Worm (Caenorhabditis elegans): Measurements from ENCODE around the gene ceh-24.

The ceh-24 gene

DNA sequence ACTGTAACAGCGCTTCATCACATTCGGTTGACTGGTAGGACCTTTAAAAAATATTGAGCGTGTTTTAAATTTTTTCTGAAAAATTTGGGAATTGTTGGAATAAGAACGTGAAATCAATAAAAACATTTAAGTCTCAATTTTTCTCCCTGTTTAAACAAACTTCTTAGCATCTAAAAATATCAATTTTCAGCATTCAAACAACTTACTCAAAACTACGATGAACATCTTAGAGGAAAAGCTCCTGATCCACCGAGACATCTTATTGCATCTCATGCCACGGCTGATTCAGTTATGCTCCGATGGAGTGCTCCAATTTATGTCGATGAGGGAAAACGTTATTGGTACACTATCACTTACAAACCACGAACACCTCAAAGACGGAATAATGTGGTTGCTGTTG lies 13.8 kb upstream of the ceh-24 start:
- TF ChIP-seq nhr-11 (tag; optimal IDR thresholded peaks at IDR 0.05) (no peak), nhr-237 (tag; optimal IDR thresholded peaks at IDR 0.05) (no peak), elt-2 (tag; optimal IDR thresholded peaks at IDR 0.05) (no peak), aly-2 (tag; optimal IDR thresholded peaks at IDR 0.05) (no peak), nhr-90 (tag; optimal IDR thresholded peaks at IDR 0.05; ENCODE audit: poor library complexity) (no peak)

DNA sequence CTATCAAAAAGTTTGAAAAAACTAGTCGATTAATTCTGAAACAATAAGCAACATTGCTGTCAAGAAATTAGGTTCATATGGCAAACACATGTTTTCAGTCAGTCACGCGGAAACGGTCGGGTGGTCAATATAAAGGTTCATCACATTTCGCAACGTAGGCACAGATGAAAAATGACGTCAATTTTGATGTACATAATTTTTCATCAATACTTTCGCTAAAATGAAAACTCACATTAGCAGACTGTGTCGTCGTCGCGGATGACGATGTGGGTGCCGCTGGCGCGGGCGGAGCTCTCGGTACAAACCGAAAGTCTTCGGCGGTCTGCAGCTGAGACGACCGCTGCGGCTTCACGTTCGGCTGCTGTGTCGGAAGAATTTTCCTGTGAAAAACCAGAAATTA lies 9.1 kb upstream of the ceh-24 start, which contains the start of gene swan-2:
swan-2 (minus strand) TSS at position 380 of the 400 bp plus-strand sequence.
- peak; percentile 60 for TF ChIP-seq dsc-1 (tag; optimal IDR thresholded peaks at IDR 0.05)
- TF ChIP-seq nhr-71 (tag; optimal IDR thresholded peaks at IDR 0.05), result peak; percentile 10
- no peak for TF ChIP-seq nhr-19 (GFP tag; conservative IDR thresholded peaks at IDR 0.05)
- TF ChIP-seq nhr-85 (tag), result peak; percentile 65
- TF ChIP-seq fkh-4 (tag; optimal IDR thresholded peaks at IDR 0.05; ENCODE audit: borderline replicate concordance), result peak; percentile 5
- TF ChIP-seq snu-23 (GFP tag; optimal IDR thresholded peaks at IDR 0.05), result peak; percentile 3
- peak in 1 of 2 experiments; percentile 70 for TF ChIP-seq lin-35 (GFP tag; optimal IDR thresholded peaks at IDR 0.05)
- no peak for TF ChIP-seq tbx-2 (tag; optimal IDR thresholded peaks at IDR 0.05)
- TF ChIP-seq efl-1 (optimal IDR thresholded peaks at IDR 0.05), result no peak
- TF ChIP-seq efl-1 (GFP tag; optimal IDR thresholded peaks at IDR 0.05 in 1 of 2), result peak in 1 of 2 experiments; percentile 88

ce11 chrV:13807232-13807631 lies 5.8 kb upstream of the ceh-24 start, which contains the start of gene swan-1:
swan-1 (minus strand) TSS chrV:13807237.
- peak; percentile 13 for TF ChIP-seq dsc-1 (tag; optimal IDR thresholded peaks at IDR 0.05)
- TF ChIP-seq rnt-1 (tag; optimal IDR thresholded peaks at IDR 0.05), result peak; percentile 26
- no peak for TF ChIP-seq C34B4.2 (tag; optimal IDR thresholded peaks at IDR 0.05)
- no peak for TF ChIP-seq lin-35 (GFP tag; optimal IDR thresholded peaks at IDR 0.05)
- TF ChIP-seq nhr-85 (tag), result peak; percentile 55
- TF ChIP-seq efl-1 (optimal IDR thresholded peaks at IDR 0.05), result peak in 1 of 2 experiments; percentile 18
- TF ChIP-seq efl-1 (GFP tag; optimal IDR thresholded peaks at IDR 0.05 in 1 of 2), result peak in 1 of 2 experiments; percentile 86
- no peak for TF ChIP-seq skn-1 (tag; optimal IDR thresholded peaks at IDR 0.05)
- peak; percentile 14; the same call in 1 of the 2 replicates for TF ChIP-seq nhr-19 (GFP tag; conservative IDR thresholded peaks at IDR 0.05)
- peak; percentile 69 for TF ChIP-seq blmp-1 (tag; optimal IDR thresholded peaks at IDR 0.05)
- no peak for TF ChIP-seq lin-13 (GFP tag; optimal IDR thresholded peaks at IDR 0.05)
- peak in 1 of 2 experiments; percentile 14 for TF ChIP-seq lsy-2 (tag; optimal IDR thresholded peaks at IDR 0.05)
- peak; percentile 10 for TF ChIP-seq nhr-71 (tag; optimal IDR thresholded peaks at IDR 0.05)
- TF ChIP-seq F16B12.6 (tag; optimal IDR thresholded peaks at IDR 0.05), result no peak
- TF ChIP-seq ceh-8 (GFP tag; optimal IDR thresholded peaks at IDR 0.05), result no peak
- peak; percentile 84 for TF ChIP-seq lin-14 (GFP tag; optimal IDR thresholded peaks at IDR 0.05)

- no peak for TF ChIP-seq alr-1 (tag; optimal IDR thresholded peaks at IDR 0.05; ENCODE audit: borderline replicate concordance)
- TF ChIP-seq hlh-17 (GFP tag; optimal IDR thresholded peaks at IDR 0.05; ENCODE audit: borderline replicate concordance), result no peak
- TF ChIP-seq pag-3 (tag; optimal IDR thresholded peaks at IDR 0.05; ENCODE audit: borderline replicate concordance, insufficient read depth), result no peak
- peak; percentile 30 to 73 for TF ChIP-seq lsy-2 (tag; optimal IDR thresholded peaks at IDR 0.05)
- TF ChIP-seq mep-1 (tag; optimal IDR thresholded peaks at IDR 0.05), result peak; percentile 83
- TF ChIP-seq C16A3.4 (tag; optimal IDR thresholded peaks at IDR 0.05), result peak; percentile 51
- no peak for TF ChIP-seq nhr-237 (tag; optimal IDR thresholded peaks at IDR 0.05)
- peak; percentile 8 to 71 (median 45) for TF ChIP-seq ceh-82 (tag; optimal IDR thresholded peaks at IDR 0.05)
- no peak for TF ChIP-seq nhr-84 (tag; optimal IDR thresholded peaks at IDR 0.05)
- TF ChIP-seq fkh-8 (tag; optimal IDR thresholded peaks at IDR 0.05), result peak; percentile 67
- peak; percentile 61 for TF ChIP-seq jun-1 (tag; optimal IDR thresholded peaks at IDR 0.05)
- peak; percentile 5 for TF ChIP-seq fkh-10 (GFP tag; optimal IDR thresholded peaks at IDR 0.05)
- no peak for TF ChIP-seq nhr-11 (tag; optimal IDR thresholded peaks at IDR 0.05)
- TF ChIP-seq blmp-1 (tag; optimal IDR thresholded peaks at IDR 0.05), result peak; percentile 64
- no peak for TF ChIP-seq efl-3 (GFP tag; optimal IDR thresholded peaks at IDR 0.05)
- TF ChIP-seq efl-1 (optimal IDR thresholded peaks at IDR 0.05), result peak; percentile 55 to 77
- TF ChIP-seq efl-1 (GFP tag; optimal IDR thresholded peaks at IDR 0.05 in 1 of 2), result peak; percentile 14 to 93
- TF ChIP-seq lin-35 (GFP tag; optimal IDR thresholded peaks at IDR 0.05), result peak; percentile 57 to 67
- no peak for TF ChIP-seq nhr-90 (tag; optimal IDR thresholded peaks at IDR 0.05; ENCODE audit: poor library complexity)
- no peak for TF ChIP-seq F16B12.6 (tag; optimal IDR thresholded peaks at IDR 0.05)
- peak in 1 of 2 experiments; percentile 68 for TF ChIP-seq mdl-1 (tag; optimal IDR thresholded peaks at IDR 0.05)
- no peak for TF ChIP-seq egl-13 (tag; optimal IDR thresholded peaks at IDR 0.05)
- TF ChIP-seq ceh-90 (tag; optimal IDR thresholded peaks at IDR 0.05), result no peak
- TF ChIP-seq tbx-2 (tag; optimal IDR thresholded peaks at IDR 0.05), result peak; percentile 55
- no peak for TF ChIP-seq zip-4 (GFP tag; optimal IDR thresholded peaks at IDR 0.05)
- peak; percentile 63 for TF ChIP-seq rnt-1 (tag; optimal IDR thresholded peaks at IDR 0.05)
- no peak for TF ChIP-seq unc-130 (tag; optimal IDR thresholded peaks at IDR 0.05)
- peak; percentile 3 for TF ChIP-seq unc-86 (tag; optimal IDR thresholded peaks at IDR 0.05)
- TF ChIP-seq ces-1 (GFP tag; optimal IDR thresholded peaks at IDR 0.05), result no peak
- no peak for TF ChIP-seq fkh-4 (tag; optimal IDR thresholded peaks at IDR 0.05; ENCODE audit: borderline replicate concordance)
- no peak for TF ChIP-seq mab-9 (GFP tag; IDR thresholded peaks at IDR 0.05)
- no peak for TF ChIP-seq elt-2 (tag; optimal IDR thresholded peaks at IDR 0.05)
Observed at ce11 chrV:13808462-13808867, 4.6 kb upstream of the ceh-24 start.
